Worm (Caenorhabditis elegans) whole organism, young adult: ENCODE data around the gene C41C4.9.

Experiments
- B0261.1 ChIP-seq: sonication (generic microtip); optimal IDR thresholded peaks from 2 replicates; lab custom pipeline; 2016; ENCODE audit warnings: mild to moderate bottlenecking, missing genetic modification characterization, moderate library complexity, missing compliant biosample characterization
- F39B2.1 ChIP-seq: fragments of 200-800 bp; sonication (Bioruptor generic); IDR thresholded peaks from 2 replicates; pipeline ENCODE4 v1.3.6; 2022; ENCODE audit warnings: missing genetic modification reagents, missing genetic modification characterization, missing compliant biosample characterization
- F52B5.7 ChIP-seq: sonication (generic microtip); optimal IDR thresholded peaks from 2 replicates; lab custom pipeline; 2016; ENCODE audit warnings: mild to moderate bottlenecking, missing genetic modification characterization, missing compliant biosample characterization
- K12H6.12 ChIP-seq: fragments of 200-800 bp; sonication (Bioruptor generic); optimal IDR thresholded peaks from 2 replicates; lab custom pipeline; 2018; ENCODE audit warnings: mild to moderate bottlenecking, missing genetic modification characterization, missing compliant biosample characterization
- T07F8.4 ChIP-seq: sonication (generic microtip); optimal IDR thresholded peaks from 2 replicates; lab custom pipeline; 2016; ENCODE audit warnings: mild to moderate bottlenecking, missing genetic modification characterization, moderate library complexity, missing compliant biosample characterization
- Y53F4B.3 ChIP-seq: fragments of 200-800 bp; sonication (Bioruptor generic); IDR thresholded peaks from 2 replicates; pipeline ENCODE4 v1.3.6; 2022; ENCODE audit warnings: missing genetic modification reagents, missing genetic modification characterization, missing compliant biosample characterization
- Y53G8AR.9 ChIP-seq: fragments of 200-800 bp; sonication (Bioruptor generic); conservative IDR thresholded peaks from 2 replicates; pipeline ENCODE4 v1.3.6; 2022; ENCODE audit warnings: missing genetic modification reagents, missing genetic modification characterization, missing compliant biosample characterization
- Y56A3A.18 ChIP-seq: fragments of 200-800 bp; sonication (Bioruptor generic); IDR thresholded peaks from 2 replicates; pipeline ENCODE4 v1.3.6; 2022; ENCODE audit warnings: missing genetic modification reagents, missing genetic modification characterization, missing compliant biosample characterization
- aptf-2 ChIP-seq: fragments of 200-800 bp; sonication (Bioruptor generic); conservative IDR thresholded peaks from 2 replicates; pipeline ENCODE4 v1.3.6; 2022; ENCODE audit warnings: missing genetic modification reagents, missing genetic modification characterization, missing compliant biosample characterization
- attf-3 ChIP-seq: fragments of 200-800 bp; sonication (Bioruptor generic); conservative IDR thresholded peaks from 2 replicates; pipeline ENCODE4 v1.3.6; 2022; ENCODE audit warnings: missing genetic modification reagents, missing genetic modification characterization, missing compliant biosample characterization
- cebp-1 ChIP-seq, 2 experiments: fragments of 200-800 bp in 1 of 2; sonication (Bioruptor generic) in 1 of 2; sonication (generic microtip) in 1 of 2; IDR thresholded peaks in 1 of 2; optimal IDR thresholded peaks in 1 of 2; 2 replicates each; pipeline versions ENCODE4 v1.3.6 to Lab custom; 2017 to 2022; ENCODE audit warnings: missing compliant biosample characterization in 2 of 2, missing genetic modification characterization in 2 of 2, mild to moderate bottlenecking in 1 of 2, missing genetic modification reagents in 1 of 2, moderate library complexity in 1 of 2
- ceh-27 ChIP-seq: fragments of 200-800 bp; sonication (Bioruptor generic); optimal IDR thresholded peaks from 2 replicates; lab custom pipeline; 2018; ENCODE audit warnings: mild to moderate bottlenecking, missing genetic modification characterization, moderate library complexity, missing compliant biosample characterization
- dox-1 ChIP-seq: fragments of 200-800 bp; sonication (Bioruptor generic); IDR thresholded peaks from 2 replicates; pipeline ENCODE4 v1.3.6; 2022; ENCODE audit warnings: missing genetic modification reagents, missing genetic modification characterization, missing compliant biosample characterization
- efl-1 ChIP-seq: fragments of 150-350 bp; optimal IDR thresholded peaks from 2 replicates; lab custom pipeline; 2014; ENCODE audit warnings: missing biosample characterization, missing genetic modification reagents, missing genetic modification characterization
- egl-44 ChIP-seq: fragments of 200-800 bp; sonication (Bioruptor generic); IDR thresholded peaks from 2 replicates; pipeline ENCODE4 v1.3.6; 2022; ENCODE audit warnings: missing genetic modification reagents, missing genetic modification characterization, missing compliant biosample characterization
- hmg-1.2 ChIP-seq: fragments of 200-800 bp; sonication (Bioruptor generic); IDR thresholded peaks from 2 replicates; pipeline ENCODE4 v1.3.6; 2022; ENCODE audit warnings: missing genetic modification reagents, missing genetic modification characterization, missing compliant biosample characterization
- lag-1 ChIP-seq: fragments of 200-800 bp; sonication (Bioruptor generic); IDR thresholded peaks from 2 replicates; pipeline ENCODE4 v1.3.6; 2022; ENCODE audit warnings: missing genetic modification reagents, missing genetic modification characterization, missing compliant biosample characterization
- lin-35 ChIP-seq, 3 experiments: fragments of 150-350 bp in 2 of 3; sonication (generic microtip) in 1 of 3; optimal IDR thresholded peaks; 2 replicates each; lab custom pipeline; 2014 to 2018; ENCODE audit warnings: missing biosample characterization in 3 of 3, missing genetic modification characterization in 3 of 3, missing genetic modification reagents in 3 of 3
- lin-54 ChIP-seq: fragments of 200-800 bp; sonication (Bioruptor generic); optimal IDR thresholded peaks from 2 replicates; lab custom pipeline; 2018; ENCODE audit warnings: mild to moderate bottlenecking, missing genetic modification characterization, missing compliant biosample characterization
- madf-3 ChIP-seq: fragments of 200-800 bp; sonication (Bioruptor generic); IDR thresholded peaks from 2 replicates; pipeline ENCODE4 v1.3.6; 2022; ENCODE audit warnings: missing genetic modification reagents, missing genetic modification characterization, missing compliant biosample characterization
- mel-28 ChIP-seq: sonication (generic microtip); optimal IDR thresholded peaks from 2 replicates; lab custom pipeline; 2016; ENCODE audit warnings: borderline replicate concordance, mild to moderate bottlenecking, missing genetic modification characterization, missing compliant biosample characterization
- mes-4 ChIP-seq: sonication (generic microtip); optimal IDR thresholded peaks from 2 replicates; lab custom pipeline; 2016; ENCODE audit warnings: missing genotype, missing genetic modification characterization, missing compliant biosample characterization
- nfya-1 ChIP-seq: sonication (generic microtip); optimal IDR thresholded peaks from 2 replicates; lab custom pipeline; 2017; ENCODE audit warnings: antibody characterized with exemption, missing compliant biosample characterization, missing genetic modification characterization, borderline replicate concordance; ENCODE audit not compliant: insufficient read depth
- nfyb-1 ChIP-seq: fragments of 200-800 bp; sonication (Bioruptor generic); IDR thresholded peaks from 2 replicates; pipeline ENCODE4 v1.3.6; 2022; ENCODE audit warnings: missing genetic modification reagents, missing genetic modification characterization, missing compliant biosample characterization
- nhr-120 ChIP-seq: fragments of 200-800 bp; sonication (Bioruptor generic); IDR thresholded peaks from 2 replicates; pipeline ENCODE4 v1.3.6; 2022; ENCODE audit warnings: missing genetic modification characterization, missing compliant biosample characterization
- nhr-80 ChIP-seq: sonication (generic microtip); optimal IDR thresholded peaks from 2 replicates; lab custom pipeline; 2016; ENCODE audit warnings: missing genetic modification characterization, missing compliant biosample characterization
- pha-4 ChIP-seq: fragments of 150-350 bp; sonication (generic microtip); optimal IDR thresholded peaks from 2 replicates; lab custom pipeline; 2014; ENCODE audit warnings: missing biosample characterization, missing genetic modification reagents, missing genetic modification characterization
- rcor-1 ChIP-seq: fragments of 200-800 bp; sonication (Bioruptor generic); IDR thresholded peaks from 2 replicates; pipeline ENCODE4 v1.3.6; 2022; ENCODE audit warnings: missing genetic modification reagents, missing genetic modification characterization, missing compliant biosample characterization
- rpc-1 ChIP-seq, 2 experiments: fragments of 150-350 bp in 1 of 2; sonication (generic microtip) in 1 of 2; optimal IDR thresholded peaks; 2 replicates each; lab custom pipeline; 2014 to 2018; ENCODE audit warnings: missing biosample characterization in 1 of 2, missing genetic modification characterization in 1 of 2, missing genetic modification reagents in 1 of 2, missing genotype in 1 of 2
- snpc-1.3 ChIP-seq: sonication (generic microtip); optimal IDR thresholded peaks from 2 replicates; lab custom pipeline; 2017; ENCODE audit warnings: missing genetic modification characterization, mild to moderate bottlenecking, missing compliant biosample characterization, antibody characterized with exemption, moderate library complexity, missing genotype, missing genetic modification reagents; ENCODE audit not compliant: insufficient read depth
- somi-1 ChIP-seq: fragments of 200-800 bp; sonication (Bioruptor generic); optimal IDR thresholded peaks from 2 replicates; lab custom pipeline; 2018; ENCODE audit warnings: mild to moderate bottlenecking, missing genetic modification characterization, missing compliant biosample characterization
- tbp1 ChIP-seq: fragments of 200-800 bp; sonication (Bioruptor generic); optimal IDR thresholded peaks from 2 replicates; lab custom pipeline; 2018; ENCODE audit warnings: mild to moderate bottlenecking, missing genetic modification characterization, missing compliant biosample characterization
- zfh-2 ChIP-seq: fragments of 200-800 bp; sonication (Bioruptor generic); conservative IDR thresholded peaks from 2 replicates; pipeline ENCODE4 v1.3.6; 2022; ENCODE audit warnings: missing genetic modification reagents, missing genetic modification characterization, missing compliant biosample characterization
- zim-3 ChIP-seq: sonication (generic microtip); optimal IDR thresholded peaks from 2 replicates; lab custom pipeline; 2017; ENCODE audit warnings: mild to moderate bottlenecking, missing genetic modification characterization, moderate library complexity, missing compliant biosample characterization
- ztf-3 ChIP-seq: fragments of 200-800 bp; sonication (Bioruptor generic); optimal IDR thresholded peaks from 2 replicates; lab custom pipeline; 2018; ENCODE audit warnings: mild to moderate bottlenecking, missing genetic modification characterization, missing compliant biosample characterization

C41C4.9 gene

DNA sequence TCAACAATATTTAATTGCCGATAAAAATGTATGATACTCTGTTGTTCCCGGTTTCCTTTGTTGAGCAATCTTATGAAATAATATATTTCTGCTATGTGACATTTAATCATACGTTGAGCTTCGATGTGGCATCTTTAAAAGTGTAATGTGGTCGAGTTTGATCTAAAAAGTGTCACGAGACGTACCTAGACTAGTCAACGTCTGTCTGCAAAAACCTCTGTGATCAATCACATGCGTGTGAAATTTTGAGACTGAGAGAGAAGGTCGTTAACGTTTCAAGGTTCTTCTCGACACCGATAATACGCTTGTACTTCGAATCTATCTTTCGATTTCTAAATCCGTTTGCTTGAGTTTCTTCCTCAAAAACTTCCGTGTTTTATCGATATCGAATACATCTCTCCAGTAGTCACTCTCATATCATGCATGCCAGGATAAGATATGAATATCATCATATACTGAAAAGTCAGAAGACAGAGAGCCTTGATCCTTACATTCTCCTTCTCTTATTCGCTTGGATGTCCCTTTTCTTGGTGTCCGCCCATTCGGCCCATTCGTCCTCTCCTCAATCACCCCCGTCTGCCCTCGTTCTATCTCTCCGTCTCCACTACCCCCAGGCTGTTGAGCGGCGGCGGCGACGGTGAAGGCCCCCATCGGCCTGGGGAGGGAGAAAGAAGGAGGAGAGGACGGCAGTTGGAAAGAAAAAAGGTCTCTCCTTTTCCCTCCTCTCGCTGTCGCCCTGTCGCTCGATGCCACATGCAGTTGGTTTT is 21.0 kb downstream of the C41C4.9 start (continued):
- no peak for TF ChIP-seq rpc-1 (optimal IDR thresholded peaks at IDR 0.05; lab: Kevin White, UChicago)
- no peak for TF ChIP-seq rpc-1 (tag; optimal IDR thresholded peaks at IDR 0.05; lab: Kevin White, UChicago)
- TF ChIP-seq, all 124 proteins: peak for 22

ce11 chrII:8129040-8129387 is 21.6 kb downstream of the C41C4.9 start:
- TF ChIP-seq efl-1 (GFP tag; lab: Kevin White, UChicago), result peak; percentile 13
- 0 out of 2 replicates have a peak, but pooled peaks have one; percentile 5 for TF ChIP-seq zfh-2 (GFP tag; lab: Robert Waterston, UW)
- TF ChIP-seq lag-1 (GFP tag; lab: Robert Waterston, UW), result no peak
- 0 out of 2 replicates have a peak, but pooled peaks have one; percentile 29 for TF ChIP-seq cebp-1 (GFP tag; IDR thresholded peaks at IDR 0.05; lab: Robert Waterston, UW)
- TF ChIP-seq cebp-1 (tag; optimal IDR thresholded peaks at IDR 0.05; lab: Kevin White, UChicago), result peak; percentile 85

- TF ChIP-seq nhr-80, result peak; percentile 66
- no peak for TF ChIP-seq aptf-2 (GFP tag; lab: Robert Waterston, UW)
Observed at ce11 chrII:8129495-8130010, 22.1 kb downstream of the C41C4.9 start, which contains the start of gene ulp-4. ulp-4 (plus strand) TSS chrII:8129960.

ce11 chrII:8130792-8131191 is 23.3 kb downstream of the C41C4.9 start:
- TF ChIP-seq B0261.1 (no peak), cebp-1 (GFP tag; IDR thresholded peaks at IDR 0.05; lab: Robert Waterston, UW) (no peak), cebp-1 (tag; optimal IDR thresholded peaks at IDR 0.05; lab: Kevin White, UChicago) (peak; percentile 28), F39B2.1 (GFP tag; lab: Robert Waterston, UW) (no peak), Y53F4B.3 (GFP tag; lab: Robert Waterston, UW) (no peak), rcor-1 (GFP tag; lab: Robert Waterston, UW) (no peak), nfyb-1 (GFP tag; lab: Robert Waterston, UW) (no peak), lag-1 (GFP tag; lab: Robert Waterston, UW) (no peak), lin-35 (GFP tag; optimal IDR thresholded peaks at IDR 0.05; lab: Kevin White, UChicago) (no peak), dox-1 (GFP tag; lab: Robert Waterston, UW) (0 out of 2 replicates have a peak, but pooled peaks have one; percentile 11), hmg-1.2 (GFP tag; lab: Robert Waterston, UW) (0 out of 2 replicates have a peak, but pooled peaks have one; percentile 5), nhr-80 (no peak), F52B5.7 (tag; lab: Kevin White, UChicago) (no peak), T07F8.4 (tag; lab: Kevin White, UChicago) (no peak), mes-4 (tag; lab: Kevin White, UChicago) (no peak), nfya-1 (tag; lab: Kevin White, UChicago) (no peak), somi-1 (no peak), K12H6.12 (tag; lab: Kevin White, UChicago) (no peak), snpc-1.3 (tag; lab: Kevin White, UChicago) (no peak), zim-3 (tag; lab: Kevin White, UChicago) (no peak)

DNA sequence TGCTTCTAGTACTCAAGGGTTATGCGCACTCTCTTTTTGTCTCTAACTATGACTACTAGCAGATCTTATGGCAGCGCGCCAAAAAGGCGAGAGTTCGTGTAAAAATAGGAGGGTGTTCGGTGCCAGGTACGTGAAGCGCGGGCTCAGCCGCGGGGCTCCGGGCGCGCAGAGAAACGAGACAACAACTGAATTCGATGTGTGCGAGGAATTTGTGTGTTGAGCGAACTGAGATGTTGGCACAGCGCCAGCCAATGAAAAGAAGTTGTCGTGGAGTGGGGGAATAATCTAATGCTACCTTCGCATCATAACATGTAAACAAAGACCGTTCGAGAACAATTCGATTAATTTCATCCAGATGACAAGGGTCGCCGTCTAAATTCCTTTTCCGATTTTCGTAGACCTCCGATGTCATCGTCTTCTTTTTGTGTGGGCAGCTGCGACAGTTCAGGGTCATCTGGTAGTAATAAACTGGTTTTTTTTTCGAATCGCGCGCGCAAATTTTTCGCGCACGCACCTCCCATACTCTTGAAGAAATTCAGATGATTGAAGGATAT is 24.0 kb downstream of the C41C4.9 start:
- TF ChIP-seq ztf-3 (GFP tag; lab: Kevin White, UChicago) (no peak), zfh-2 (GFP tag; lab: Robert Waterston, UW) (peak; percentile 80), nhr-80 (no peak), mel-28 (no peak), Y56A3A.18 (GFP tag; lab: Robert Waterston, UW) (no peak), F52B5.7 (tag; lab: Kevin White, UChicago) (peak; percentile 39), tbp1 (GFP tag; lab: Kevin White, UChicago) (no peak), nfyb-1 (GFP tag; lab: Robert Waterston, UW) (0 out of 2 replicates have a peak, but pooled peaks have one; percentile 63), hmg-1.2 (GFP tag; lab: Robert Waterston, UW) (peak; percentile 54; the same call in 1 of the 2 replicates), nhr-120 (GFP tag; lab: Robert Waterston, UW) (no peak), ceh-27 (GFP tag; lab: Kevin White, UChicago) (peak; percentile 28), madf-3 (GFP tag; lab: Robert Waterston, UW) (no peak), lin-54 (GFP tag; lab: Kevin White, UChicago) (no peak), pha-4 (tag; lab: Kevin White, UChicago) (no peak), Y53G8AR.9 (GFP tag; lab: Robert Waterston, UW) (0 out of 2 replicates have a peak, but pooled peaks have one; percentile 18), attf-3 (GFP tag; lab: Robert Waterston, UW) (peak; percentile 54; the same call in 1 of the 2 replicates), K12H6.12 (tag; lab: Kevin White, UChicago) (peak; percentile 72), egl-44 (0 out of 2 replicates have a peak, but pooled peaks have one; percentile 20), cebp-1 (GFP tag; IDR thresholded peaks at IDR 0.05; lab: Robert Waterston, UW) (no peak), cebp-1 (tag; optimal IDR thresholded peaks at IDR 0.05; lab: Kevin White, UChicago) (peak; percentile 51)
